Worm (Caenorhabditis elegans) whole organism, early embryonic: Measurements from ENCODE around the gene F42G4.7.

Experiments
- B0310.2 ChIP-seq: sonication (generic microtip); optimal IDR thresholded peaks from 2 replicates; lab custom pipeline; 2016; ENCODE audit warnings: mild to moderate bottlenecking, missing genetic modification characterization, missing compliant biosample characterization
- F13C5.2 ChIP-seq: sonication (generic microtip); optimal IDR thresholded peaks from 2 replicates; lab custom pipeline; 2017; ENCODE audit warnings: mild to moderate bottlenecking, missing genetic modification characterization, inconsistent platforms, missing compliant biosample characterization
- aly-1 ChIP-seq: sonication (generic microtip); optimal IDR thresholded peaks from 2 replicates; lab custom pipeline; 2016; ENCODE audit warnings: missing genetic modification characterization, missing compliant biosample characterization
- ama-1 ChIP-seq: fragments of 150-350 bp; optimal IDR thresholded peaks from 2 replicates; lab custom pipeline; 2014
- ceh-13 ChIP-seq: fragments of 200-800 bp; sonication (Bioruptor generic); optimal IDR thresholded peaks from 2 replicates; lab custom pipeline; 2018; ENCODE audit warnings: mild to moderate bottlenecking, missing genetic modification characterization, missing compliant biosample characterization
- ceh-36 ChIP-seq: sonication (generic microtip); optimal IDR thresholded peaks from 2 replicates; lab custom pipeline; 2016; ENCODE audit warnings: missing genetic modification characterization, inconsistent platforms, missing compliant biosample characterization
- ets-7 ChIP-seq: sonication (generic microtip); optimal IDR thresholded peaks from 2 replicates; lab custom pipeline; 2016; ENCODE audit warnings: missing genotype, missing genetic modification characterization, missing compliant biosample characterization
- flt-1 ChIP-seq: fragments of 200-800 bp; sonication (Bioruptor generic); IDR thresholded peaks from 2 replicates; pipeline ENCODE4 v1.3.6; 2022; ENCODE audit warnings: missing genetic modification characterization, missing compliant biosample characterization
- hmbx-1 ChIP-seq: sonication (generic microtip); optimal IDR thresholded peaks from 2 replicates; lab custom pipeline; 2016; ENCODE audit warnings: mild to moderate bottlenecking, missing genetic modification characterization, missing compliant biosample characterization
- hmg-4 ChIP-seq: fragments of 200-800 bp; sonication (Bioruptor generic); optimal IDR thresholded peaks from 2 replicates; lab custom pipeline; 2018; ENCODE audit warnings: mild to moderate bottlenecking, missing genetic modification characterization, missing compliant biosample characterization
- hnd-1 ChIP-seq: sonication (generic microtip); optimal IDR thresholded peaks from 2 replicates; lab custom pipeline; 2016; ENCODE audit warnings: missing genetic modification characterization, missing compliant biosample characterization
- pes-1 ChIP-seq: fragments of 200-800 bp; sonication (Bioruptor generic); IDR thresholded peaks from 2 replicates; pipeline ENCODE4 v1.3.6; 2022; ENCODE audit warnings: missing genetic modification reagents, missing genetic modification characterization, missing compliant biosample characterization
- scrt-1 ChIP-seq: fragments of 200-800 bp; sonication (Bioruptor generic); IDR thresholded peaks from 2 replicates; pipeline ENCODE4 v1.3.6; 2022; ENCODE audit warnings: missing genetic modification characterization, missing compliant biosample characterization
- sea-1 ChIP-seq: fragments of 200-800 bp; sonication (Bioruptor generic); conservative IDR thresholded peaks from 2 replicates; pipeline ENCODE4 v1.3.6; 2022; ENCODE audit warnings: missing genetic modification characterization, missing compliant biosample characterization
- tbx-11 ChIP-seq: fragments of 200-800 bp; sonication (Bioruptor generic); IDR thresholded peaks from 2 replicates; pipeline ENCODE4 v1.3.6; 2022; ENCODE audit warnings: missing genetic modification characterization, missing compliant biosample characterization
- tbx-37 ChIP-seq: fragments of 200-800 bp; sonication (Bioruptor generic); conservative IDR thresholded peaks from 2 replicates; pipeline ENCODE4 v1.3.6; 2022; ENCODE audit warnings: missing genetic modification reagents, missing genetic modification characterization, missing compliant biosample characterization
- tra-4 ChIP-seq: sonication (generic microtip); optimal IDR thresholded peaks from 2 replicates; lab custom pipeline; 2017; ENCODE audit warnings: missing genetic modification characterization, missing compliant biosample characterization

F42G4.7 gene

ce11 chrII:13007717-13008461 lies 39.2 kb downstream of the F42G4.7 start, which contains the start of gene oig-2:
oig-2 (minus strand) TSS chrII:13008164.
- TF ChIP-seq tbx-37 (GFP tag; lab: Robert Waterston, UW) = no peak
- no peak for TF ChIP-seq pes-1 (GFP tag; lab: Robert Waterston, UW)
- no peak for TF ChIP-seq hmg-4
- TF ChIP-seq tra-4 (tag; lab: Kevin White, UChicago) = no peak
- TF ChIP-seq ceh-13 (GFP tag; lab: Kevin White, UChicago) = no peak

- TF ChIP-seq F13C5.2 (tag; lab: Kevin White, UChicago) (no peak), hmg-4 (no peak), flt-1 (GFP tag; lab: Robert Waterston, UW) (no peak), scrt-1 (GFP tag; lab: Robert Waterston, UW) (no peak), tra-4 (tag; lab: Kevin White, UChicago) (no peak), sea-1 (GFP tag; lab: Robert Waterston, UW) (no peak)
Measured at ce11 chrII:13006283-13006682, 40.8 kb downstream of the F42G4.7 start.

ce11 chrII:13004872-13005252 lies 42.2 kb downstream of the F42G4.7 start:
- TF ChIP-seq B0310.2 (tag; lab: Kevin White, UChicago) (no peak), F13C5.2 (tag; lab: Kevin White, UChicago) (no peak), tbx-11 (GFP tag; lab: Robert Waterston, UW) (no peak), hmg-4 (no peak)

ce11 chrII:13004160-13004871 lies 42.8 kb downstream of the F42G4.7 start:
- TF ChIP-seq ceh-36 (tag; lab: Kevin White, UChicago) (no peak), tbx-11 (GFP tag; lab: Robert Waterston, UW) (no peak), ama-1 (lab: Kevin White, UChicago) (no peak), hmg-4 (no peak), hnd-1 (tag; lab: Kevin White, UChicago) (no peak)

- TF ChIP-seq ceh-36 (tag; lab: Kevin White, UChicago) (no peak), scrt-1 (GFP tag; lab: Robert Waterston, UW) (no peak), F13C5.2 (tag; lab: Kevin White, UChicago) (no peak), hnd-1 (tag; lab: Kevin White, UChicago) (no peak), sea-1 (GFP tag; lab: Robert Waterston, UW) (no peak), aly-1 (tag; lab: Kevin White, UChicago) (no peak), tbx-11 (GFP tag; lab: Robert Waterston, UW) (no peak), ama-1 (lab: Kevin White, UChicago) (no peak), ceh-13 (GFP tag; lab: Kevin White, UChicago) (no peak), tbx-37 (GFP tag; lab: Robert Waterston, UW) (no peak)
Measured at ce11 chrII:13003244-13003643, 43.8 kb downstream of the F42G4.7 start.

ce11 chrII:13000753-13001152 lies 46.3 kb downstream of the F42G4.7 start, which contains the start of gene Y38F1A.8:
Y38F1A.8 (minus strand) TSS chrII:13000853.
- no peak for TF ChIP-seq aly-1 (tag; lab: Kevin White, UChicago)

- TF ChIP-seq hnd-1 (tag; lab: Kevin White, UChicago) (no peak), B0310.2 (tag; lab: Kevin White, UChicago) (no peak), hmbx-1 (tag; lab: Kevin White, UChicago) (no peak)
Measured at ce11 chrII:12997413-12997812, 49.7 kb downstream of the F42G4.7 start, which contains the start of gene Y38F1A.7. Y38F1A.7 (minus strand) TSS chrII:12997804.

ce11 chrII:12996249-12996648 lies 50.8 kb downstream of the F42G4.7 start, which contains the start of gene hphd-1:
hphd-1 (minus strand) TSS chrII:12996571.
- TF ChIP-seq B0310.2 (tag; lab: Kevin White, UChicago) (no peak), F13C5.2 (tag; lab: Kevin White, UChicago) (no peak), ceh-13 (GFP tag; lab: Kevin White, UChicago) (no peak), tbx-11 (GFP tag; lab: Robert Waterston, UW) (no peak), hmbx-1 (tag; lab: Kevin White, UChicago) (no peak), ceh-36 (tag; lab: Kevin White, UChicago) (no peak), hmg-4 (no peak), pes-1 (GFP tag; lab: Robert Waterston, UW) (no peak), tbx-37 (GFP tag; lab: Robert Waterston, UW) (no peak), ama-1 (lab: Kevin White, UChicago) (no peak), tra-4 (tag; lab: Kevin White, UChicago) (no peak), scrt-1 (GFP tag; lab: Robert Waterston, UW) (no peak), aly-1 (tag; lab: Kevin White, UChicago) (no peak), ets-7 (no peak)
